Worm (Caenorhabditis elegans) whole organism, early embryonic: ENCODE results near the gene dhs-22.

Experiments used
- B0310.2 ChIP-seq: sonication (generic microtip); optimal IDR thresholded peaks from 2 replicates; lab custom pipeline; 2016; ENCODE audit warnings: mild to moderate bottlenecking, missing genetic modification characterization, missing compliant biosample characterization
- ama-1 ChIP-seq: fragments of 150-350 bp; optimal IDR thresholded peaks from 2 replicates; lab custom pipeline; 2014
- ceh-13 ChIP-seq: fragments of 200-800 bp; sonication (Bioruptor generic); optimal IDR thresholded peaks from 2 replicates; lab custom pipeline; 2018; ENCODE audit warnings: mild to moderate bottlenecking, missing genetic modification characterization, missing compliant biosample characterization
- flt-1 ChIP-seq: fragments of 200-800 bp; sonication (Bioruptor generic); IDR thresholded peaks from 2 replicates; pipeline ENCODE4 v1.3.6; 2022; ENCODE audit warnings: missing genetic modification characterization, missing compliant biosample characterization
- scrt-1 ChIP-seq: fragments of 200-800 bp; sonication (Bioruptor generic); IDR thresholded peaks from 2 replicates; pipeline ENCODE4 v1.3.6; 2022; ENCODE audit warnings: missing genetic modification characterization, missing compliant biosample characterization
- sea-1 ChIP-seq: fragments of 200-800 bp; sonication (Bioruptor generic); conservative IDR thresholded peaks from 2 replicates; pipeline ENCODE4 v1.3.6; 2022; ENCODE audit warnings: missing genetic modification characterization, missing compliant biosample characterization

- TF ChIP-seq sea-1 (GFP tag; lab: Robert Waterston, UW) (no peak), ceh-13 (GFP tag; lab: Kevin White, UChicago) (no peak), flt-1 (no peak), B0310.2 (tag; lab: Kevin White, UChicago) (no peak), ama-1 (lab: Kevin White, UChicago) (no peak), scrt-1 (GFP tag; lab: Robert Waterston, UW) (no peak)
These were observed 16.1 kb upstream of the dhs-22 start for ce11 chrV:14437355-14437754.
